Fruit fly (Drosophila melanogaster): ENCODE results near the gene CG14411.
A peak's percentile ranks its signal among the peaks of the same experiment; 100 is the strongest.

Gene CG14411

DNA sequence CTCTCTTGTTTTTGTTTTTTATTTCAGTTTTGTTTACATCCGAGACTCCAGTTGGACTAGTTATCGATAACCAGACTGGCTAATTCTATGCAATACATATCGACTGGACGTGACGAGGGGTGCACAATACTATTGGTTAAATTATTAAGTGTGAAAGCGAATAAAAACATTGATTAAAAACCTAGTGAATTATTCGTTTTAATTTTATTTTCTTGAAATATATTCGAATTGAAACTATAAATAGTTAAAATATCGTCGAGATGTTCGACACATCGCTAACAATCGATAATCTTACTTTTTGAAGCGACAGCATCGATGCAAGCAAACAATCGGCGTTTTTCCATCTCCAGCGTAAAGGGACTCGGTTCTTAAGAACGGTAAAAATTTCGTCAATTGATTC lies 6.6 kb downstream of the CG14411 start, which contains the start of the genes CG32590 and Flo2 (continued):
- TF ChIP-seq MESR4 (GFP tag; optimal IDR thresholded peaks at IDR 0.05) (peak; percentile 25), CG17612 (GFP tag; IDR thresholded peaks at IDR 0.05) (0 out of 2 replicates have a peak, but pooled peaks have one; percentile 28), odd (GFP tag; optimal IDR thresholded peaks at IDR 0.05) (no peak), HLHmδ (GFP tag; optimal IDR thresholded peaks at IDR 0.05) (no peak), CG12219 (GFP tag; optimal IDR thresholded peaks at IDR 0.05) (no peak), CG1792 (GFP tag; optimal IDR thresholded peaks at IDR 0.05) (peak; percentile 65), grau (tag; optimal IDR thresholded peaks at IDR 0.05) (peak; percentile 68), wdn (GFP tag; IDR thresholded peaks at IDR 0.05) (peak; percentile 76), ham (GFP tag; IDR thresholded peaks at IDR 0.05) (no peak), p53 (GFP tag; optimal IDR thresholded peaks at IDR 0.05) (peak; percentile 35), sisA (GFP tag; IDR thresholded peaks at IDR 0.05) (peak; percentile 84), CG6813 (GFP tag; optimal IDR thresholded peaks at IDR 0.05) (no peak), nom (GFP tag; optimal IDR thresholded peaks at IDR 0.05) (no peak), so (GFP tag; IDR thresholded peaks at IDR 0.05) (peak; percentile 67; the same call in 2 of the 3 replicates), CG14667 (GFP tag; IDR thresholded peaks at IDR 0.05) (peak; percentile 72), D (optimal IDR thresholded peaks at IDR 0.05) (no peak), D (GFP tag; optimal IDR thresholded peaks at IDR 0.05) (no peak), CG2712 (tag; optimal IDR thresholded peaks at IDR 0.05) (peak; percentile 80), fu2 (GFP tag; optimal IDR thresholded peaks at IDR 0.05) (peak; percentile 57), CG10565 (GFP tag; optimal IDR thresholded peaks at IDR 0.05) (no peak), CG18011 (GFP tag; optimal IDR thresholded peaks at IDR 0.05) (peak; percentile 64), jigr1 (GFP tag; IDR thresholded peaks at IDR 0.05) (peak; percentile 18; the same call in 1 of the 3 replicates), ac (GFP tag; optimal IDR thresholded peaks at IDR 0.05) (no peak), ATbp (GFP tag; optimal IDR thresholded peaks at IDR 0.05) (no peak), CG11398 (GFP tag; optimal IDR thresholded peaks at IDR 0.05) (peak; percentile 40), cas (GFP tag; IDR thresholded peaks at IDR 0.05) (peak; percentile 60), fd3F (GFP tag; optimal IDR thresholded peaks at IDR 0.05) (peak; percentile 64), CG12744 (GFP tag; optimal IDR thresholded peaks at IDR 0.05) (no peak), BEAF-32 (GFP tag; optimal IDR thresholded peaks at IDR 0.05) (peak; percentile 95), sna (GFP tag; IDR thresholded peaks at IDR 0.05; ENCODE audit: partially characterized antibody) (peak; percentile 99), lola (GFP tag; optimal IDR thresholded peaks at IDR 0.05) (peak in 1 of 3 experiments; percentile 57), her (GFP tag; optimal IDR thresholded peaks at IDR 0.05) (peak; percentile 17), CG7987 (GFP tag; optimal IDR thresholded peaks at IDR 0.05) (no peak), Opbp (GFP tag; IDR thresholded peaks at IDR 0.05; ENCODE audit: partially characterized antibody) (peak; percentile 88), mirr (GFP tag; optimal IDR thresholded peaks at IDR 0.05) (peak; percentile 14), CG15073 (GFP tag; optimal IDR thresholded peaks at IDR 0.05) (no peak), CG33557 (GFP tag; optimal IDR thresholded peaks at IDR 0.05) (peak; percentile 12), GATAe (GFP tag; conservative IDR thresholded peaks at IDR 0.05) (no peak; the same call in 1 of the 2 replicates), ato (GFP tag; IDR thresholded peaks at IDR 0.05; ENCODE audit: partially characterized antibody) (peak; percentile 90), Fer1 (GFP tag; optimal IDR thresholded peaks at IDR 0.05) (peak; percentile 42), gsb (GFP tag; IDR thresholded peaks at IDR 0.05) (0 out of 2 replicates have a peak, but pooled peaks have one; percentile 25), CG10147 (GFP tag; optimal IDR thresholded peaks at IDR 0.05) (peak; percentile 62), sens (GFP tag) (peak; percentile 96), HmgD (GFP tag; optimal IDR thresholded peaks at IDR 0.05) (no peak), Dp (GFP tag; optimal IDR thresholded peaks at IDR 0.05) (peak; percentile 28), CG9609 (GFP tag; optimal IDR thresholded peaks at IDR 0.05) (peak; percentile 64), CG18599 (GFP tag; optimal IDR thresholded peaks at IDR 0.05) (peak; percentile 74), CG15514 (GFP tag; optimal IDR thresholded peaks at IDR 0.05) (peak; percentile 94), ro (GFP tag; IDR thresholded peaks at IDR 0.05) (peak; percentile 42; the same call in 1 of the 2 replicates), CG1602 (GFP tag; optimal IDR thresholded peaks at IDR 0.05) (peak; percentile 67)
